Worm (Caenorhabditis elegans) whole organism, early embryonic: Measurements from ENCODE around the gene C46E10.3.

Source experiments
- B0310.2 ChIP-seq: sonication (generic microtip); optimal IDR thresholded peaks from 2 replicates; lab custom pipeline; 2016; ENCODE audit warnings: mild to moderate bottlenecking, missing genetic modification characterization, missing compliant biosample characterization
- F13C5.2 ChIP-seq: sonication (generic microtip); optimal IDR thresholded peaks from 2 replicates; lab custom pipeline; 2017; ENCODE audit warnings: mild to moderate bottlenecking, missing genetic modification characterization, inconsistent platforms, missing compliant biosample characterization
- aly-1 ChIP-seq: sonication (generic microtip); optimal IDR thresholded peaks from 2 replicates; lab custom pipeline; 2016; ENCODE audit warnings: missing genetic modification characterization, missing compliant biosample characterization
- ama-1 ChIP-seq: fragments of 150-350 bp; optimal IDR thresholded peaks from 2 replicates; lab custom pipeline; 2014
- ceh-13 ChIP-seq: fragments of 200-800 bp; sonication (Bioruptor generic); optimal IDR thresholded peaks from 2 replicates; lab custom pipeline; 2018; ENCODE audit warnings: mild to moderate bottlenecking, missing genetic modification characterization, missing compliant biosample characterization
- ceh-36 ChIP-seq: sonication (generic microtip); optimal IDR thresholded peaks from 2 replicates; lab custom pipeline; 2016; ENCODE audit warnings: missing genetic modification characterization, inconsistent platforms, missing compliant biosample characterization
- ets-7 ChIP-seq: sonication (generic microtip); optimal IDR thresholded peaks from 2 replicates; lab custom pipeline; 2016; ENCODE audit warnings: missing genotype, missing genetic modification characterization, missing compliant biosample characterization
- flt-1 ChIP-seq: fragments of 200-800 bp; sonication (Bioruptor generic); IDR thresholded peaks from 2 replicates; pipeline ENCODE4 v1.3.6; 2022; ENCODE audit warnings: missing genetic modification characterization, missing compliant biosample characterization
- hmbx-1 ChIP-seq: sonication (generic microtip); optimal IDR thresholded peaks from 2 replicates; lab custom pipeline; 2016; ENCODE audit warnings: mild to moderate bottlenecking, missing genetic modification characterization, missing compliant biosample characterization
- hmg-4 ChIP-seq: fragments of 200-800 bp; sonication (Bioruptor generic); optimal IDR thresholded peaks from 2 replicates; lab custom pipeline; 2018; ENCODE audit warnings: mild to moderate bottlenecking, missing genetic modification characterization, missing compliant biosample characterization
- hnd-1 ChIP-seq: sonication (generic microtip); optimal IDR thresholded peaks from 2 replicates; lab custom pipeline; 2016; ENCODE audit warnings: missing genetic modification characterization, missing compliant biosample characterization
- pes-1 ChIP-seq: fragments of 200-800 bp; sonication (Bioruptor generic); IDR thresholded peaks from 2 replicates; pipeline ENCODE4 v1.3.6; 2022; ENCODE audit warnings: missing genetic modification reagents, missing genetic modification characterization, missing compliant biosample characterization
- scrt-1 ChIP-seq: fragments of 200-800 bp; sonication (Bioruptor generic); IDR thresholded peaks from 2 replicates; pipeline ENCODE4 v1.3.6; 2022; ENCODE audit warnings: missing genetic modification characterization, missing compliant biosample characterization
- sea-1 ChIP-seq: fragments of 200-800 bp; sonication (Bioruptor generic); conservative IDR thresholded peaks from 2 replicates; pipeline ENCODE4 v1.3.6; 2022; ENCODE audit warnings: missing genetic modification characterization, missing compliant biosample characterization
- tbx-11 ChIP-seq: fragments of 200-800 bp; sonication (Bioruptor generic); IDR thresholded peaks from 2 replicates; pipeline ENCODE4 v1.3.6; 2022; ENCODE audit warnings: missing genetic modification characterization, missing compliant biosample characterization
- tbx-37 ChIP-seq: fragments of 200-800 bp; sonication (Bioruptor generic); conservative IDR thresholded peaks from 2 replicates; pipeline ENCODE4 v1.3.6; 2022; ENCODE audit warnings: missing genetic modification reagents, missing genetic modification characterization, missing compliant biosample characterization
- tra-4 ChIP-seq: sonication (generic microtip); optimal IDR thresholded peaks from 2 replicates; lab custom pipeline; 2017; ENCODE audit warnings: missing genetic modification characterization, missing compliant biosample characterization

C46E10.3 gene

ce11 chrII:3684487-3685067, 36.5 kb upstream of the C46E10.3 start:
- TF ChIP-seq hmg-4 (no peak), flt-1 (GFP tag; lab: Robert Waterston, UW) (no peak), tra-4 (tag; lab: Kevin White, UChicago) (no peak), ceh-13 (GFP tag; lab: Kevin White, UChicago) (no peak), ama-1 (lab: Kevin White, UChicago) (no peak), sea-1 (GFP tag; lab: Robert Waterston, UW) (no peak), hmbx-1 (no peak), pes-1 (GFP tag; lab: Robert Waterston, UW) (no peak)

- TF ChIP-seq flt-1 (GFP tag; lab: Robert Waterston, UW) (no peak), hmg-4 (no peak), ceh-36 (no peak), ama-1 (lab: Kevin White, UChicago) (no peak), hnd-1 (tag; lab: Kevin White, UChicago) (no peak), ets-7 (tag; lab: Kevin White, UChicago) (no peak), aly-1 (tag; lab: Kevin White, UChicago) (no peak), tbx-11 (GFP tag; lab: Robert Waterston, UW) (no peak), tbx-37 (GFP tag; lab: Robert Waterston, UW) (no peak), tra-4 (tag; lab: Kevin White, UChicago) (no peak), sea-1 (GFP tag; lab: Robert Waterston, UW) (no peak), F13C5.2 (tag; lab: Kevin White, UChicago) (no peak), ceh-13 (GFP tag; lab: Kevin White, UChicago) (no peak), B0310.2 (no peak), scrt-1 (no peak), hmbx-1 (no peak), pes-1 (GFP tag; lab: Robert Waterston, UW) (no peak)
Measured at ce11 chrII:3688333-3688732, 32.8 kb upstream of the C46E10.3 start, which contains the start of gene ifas-1. Gene ifas-1 (minus strand): TSS chrII:3688719.

- no peak for TF ChIP-seq F13C5.2 (tag; lab: Kevin White, UChicago)
- no peak for TF ChIP-seq flt-1 (GFP tag; lab: Robert Waterston, UW)
- no peak for TF ChIP-seq sea-1 (GFP tag; lab: Robert Waterston, UW)
- no peak for TF ChIP-seq ceh-13 (GFP tag; lab: Kevin White, UChicago)
- no peak for TF ChIP-seq hnd-1 (tag; lab: Kevin White, UChicago)
- no peak for TF ChIP-seq tbx-37 (GFP tag; lab: Robert Waterston, UW)
- no peak for TF ChIP-seq B0310.2
- no peak for TF ChIP-seq hmbx-1
- no peak for TF ChIP-seq ets-7 (tag; lab: Kevin White, UChicago)
- TF ChIP-seq aly-1 (tag; lab: Kevin White, UChicago), result no peak
- no peak for TF ChIP-seq tbx-11 (GFP tag; lab: Robert Waterston, UW)
- no peak for TF ChIP-seq ceh-36
Measured at ce11 chrII:3690646-3691045, 30.5 kb upstream of the C46E10.3 start, which contains the start of gene srx-101. Gene srx-101 (minus strand): TSS chrII:3690746.

- TF ChIP-seq B0310.2 (no peak), hnd-1 (tag; lab: Kevin White, UChicago) (no peak), tbx-11 (GFP tag; lab: Robert Waterston, UW) (no peak), ama-1 (lab: Kevin White, UChicago) (no peak), ets-7 (tag; lab: Kevin White, UChicago) (no peak), ceh-13 (GFP tag; lab: Kevin White, UChicago) (no peak), hmbx-1 (no peak), ceh-36 (no peak), pes-1 (GFP tag; lab: Robert Waterston, UW) (no peak), scrt-1 (no peak), flt-1 (GFP tag; lab: Robert Waterston, UW) (no peak), tra-4 (tag; lab: Kevin White, UChicago) (no peak), F13C5.2 (tag; lab: Kevin White, UChicago) (no peak), tbx-37 (GFP tag; lab: Robert Waterston, UW) (no peak), sea-1 (GFP tag; lab: Robert Waterston, UW) (no peak), aly-1 (tag; lab: Kevin White, UChicago) (no peak), hmg-4 (no peak)
Measured at ce11 chrII:3694664-3695063, 26.5 kb upstream of the C46E10.3 start, which contains the start of gene srx-102. Gene srx-102 (minus strand): TSS chrII:3694764.

- no peak for TF ChIP-seq tbx-37 (GFP tag; lab: Robert Waterston, UW)
- no peak for TF ChIP-seq ets-7 (tag; lab: Kevin White, UChicago)
- TF ChIP-seq ama-1 (lab: Kevin White, UChicago), result no peak
- no peak for TF ChIP-seq flt-1 (GFP tag; lab: Robert Waterston, UW)
- no peak for TF ChIP-seq ceh-13 (GFP tag; lab: Kevin White, UChicago)
Measured at ce11 chrII:3699591-3699990, 21.5 kb upstream of the C46E10.3 start, which contains the start of gene srx-104. Gene srx-104 (minus strand): TSS chrII:3699691.

- no peak for TF ChIP-seq ets-7 (tag; lab: Kevin White, UChicago)
Measured at ce11 chrII:3701305-3701704, 19.8 kb upstream of the C46E10.3 start, which contains the start of gene srx-105. Gene srx-105 (minus strand): TSS chrII:3701405.

ce11 chrII:3705320-3705719, 15.8 kb upstream of the C46E10.3 start, which contains the start of gene srx-108:
Gene srx-108 (plus strand): TSS chrII:3705620.
- no peak for TF ChIP-seq ceh-13 (GFP tag; lab: Kevin White, UChicago)
- TF ChIP-seq ets-7 (tag; lab: Kevin White, UChicago), result no peak
- TF ChIP-seq pes-1 (GFP tag; lab: Robert Waterston, UW), result no peak
- TF ChIP-seq flt-1 (GFP tag; lab: Robert Waterston, UW), result no peak
- no peak for TF ChIP-seq aly-1 (tag; lab: Kevin White, UChicago)
- no peak for TF ChIP-seq tbx-11 (GFP tag; lab: Robert Waterston, UW)
- TF ChIP-seq hnd-1 (tag; lab: Kevin White, UChicago), result no peak
- no peak for TF ChIP-seq tra-4 (tag; lab: Kevin White, UChicago)
- TF ChIP-seq hmbx-1, result no peak
- TF ChIP-seq hmg-4, result no peak
- TF ChIP-seq sea-1 (GFP tag; lab: Robert Waterston, UW), result no peak
- no peak for TF ChIP-seq tbx-37 (GFP tag; lab: Robert Waterston, UW)
- no peak for TF ChIP-seq ama-1 (lab: Kevin White, UChicago)
- TF ChIP-seq scrt-1, result no peak
- no peak for TF ChIP-seq B0310.2
- no peak for TF ChIP-seq F13C5.2 (tag; lab: Kevin White, UChicago)
- TF ChIP-seq ceh-36, result no peak
